Worm (Caenorhabditis elegans) whole organism, late embryonic: ENCODE results near the gene F20D1.3.

ENCODE experiments used
- C38D4.7 ChIP-seq: fragments of 200-800 bp; sonication (Bioruptor generic); optimal IDR thresholded peaks from 2 replicates; lab custom pipeline; 2018; ENCODE audit warnings: mild to moderate bottlenecking, missing genetic modification characterization, moderate library complexity, missing compliant biosample characterization
- K02D7.2 ChIP-seq: sonication (generic microtip); optimal IDR thresholded peaks from 2 replicates; lab custom pipeline; 2017; ENCODE audit warnings: mild to moderate bottlenecking, missing genetic modification characterization, missing compliant biosample characterization
- ama-1 ChIP-seq: fragments of 150-350 bp; optimal IDR thresholded peaks from 2 replicates; lab custom pipeline; 2014
- ceh-18 ChIP-seq: sonication (generic microtip); optimal IDR thresholded peaks from 2 replicates; lab custom pipeline; 2016; ENCODE audit warnings: missing genetic modification characterization, missing compliant biosample characterization
- ceh-19 ChIP-seq: fragments of 200-800 bp; sonication (Bioruptor generic); optimal IDR thresholded peaks from 2 replicates; lab custom pipeline; 2018; ENCODE audit warnings: mild to moderate bottlenecking, missing genetic modification characterization, missing compliant biosample characterization
- ceh-2 ChIP-seq: sonication (generic microtip); optimal IDR thresholded peaks from 2 replicates; lab custom pipeline; 2016; ENCODE audit warnings: missing genotype, missing genetic modification characterization, missing compliant biosample characterization
- ceh-22 ChIP-seq: sonication (generic microtip); optimal IDR thresholded peaks from 2 replicates; lab custom pipeline; 2017; ENCODE audit warnings: missing biosample characterization, missing genetic modification characterization
- ceh-30 ChIP-seq: fragments of 150-350 bp; optimal IDR thresholded peaks from 2 replicates; lab custom pipeline; 2014; ENCODE audit warnings: missing biosample characterization, missing genetic modification characterization
- ceh-45 ChIP-seq: fragments of 200-800 bp; sonication (Bioruptor generic); IDR thresholded peaks from 2 replicates; pipeline ENCODE4 v1.3.6; 2022; ENCODE audit warnings: missing genetic modification reagents, missing genetic modification characterization, missing compliant biosample characterization
- ceh-48 ChIP-seq: sonication (generic microtip); optimal IDR thresholded peaks from 2 replicates; lab custom pipeline; 2016; ENCODE audit warnings: missing genetic modification characterization, inconsistent platforms, missing compliant biosample characterization
- ceh-6 ChIP-seq: fragments of 200-800 bp; sonication (Bioruptor generic); optimal IDR thresholded peaks from 2 replicates; lab custom pipeline; 2018; ENCODE audit warnings: mild to moderate bottlenecking, missing genetic modification characterization, missing compliant biosample characterization
- che-1 ChIP-seq: sonication (generic microtip); optimal IDR thresholded peaks from 2 replicates; lab custom pipeline; 2016; ENCODE audit warnings: mild to moderate bottlenecking, missing genetic modification characterization, missing compliant biosample characterization
- dmd-4 ChIP-seq: sonication (generic microtip); optimal IDR thresholded peaks from 2 replicates; lab custom pipeline; 2016; ENCODE audit warnings: borderline replicate concordance, missing genetic modification characterization, missing compliant biosample characterization
- dve-1 ChIP-seq: sonication (generic microtip); optimal IDR thresholded peaks from 2 replicates; lab custom pipeline; 2017; ENCODE audit warnings: antibody characterized with exemption, mild to moderate bottlenecking, missing genetic modification characterization, missing compliant biosample characterization
- elt-2 ChIP-seq: sonication (generic microtip); optimal IDR thresholded peaks from 2 replicates; lab custom pipeline; 2016; ENCODE audit warnings: missing genetic modification reagents, missing genetic modification characterization, missing compliant biosample characterization
- ets-4 ChIP-seq: sonication (generic microtip); optimal IDR thresholded peaks from 2 replicates; lab custom pipeline; 2016; ENCODE audit warnings: missing genetic modification characterization, missing compliant biosample characterization
- fkh-6 ChIP-seq: sonication (generic microtip); optimal IDR thresholded peaks from 2 replicates; lab custom pipeline; 2016; ENCODE audit warnings: missing genetic modification characterization, missing compliant biosample characterization
- hlh-15 ChIP-seq: sonication (generic microtip); optimal IDR thresholded peaks from 2 replicates; lab custom pipeline; 2016; ENCODE audit warnings: missing genetic modification characterization, missing compliant biosample characterization
- hlh-30 ChIP-seq: sonication (generic microtip); optimal IDR thresholded peaks from 2 replicates; lab custom pipeline; 2017; ENCODE audit warnings: antibody characterized with exemption, missing genetic modification characterization, missing compliant biosample characterization; ENCODE audit not compliant: insufficient read depth
- lin-11 ChIP-seq: fragments of 200-800 bp; sonication (Bioruptor generic); optimal IDR thresholded peaks from 2 replicates; lab custom pipeline; 2018; ENCODE audit warnings: mild to moderate bottlenecking, missing genetic modification characterization, missing compliant biosample characterization
- madf-2 ChIP-seq: sonication (generic microtip); optimal IDR thresholded peaks from 2 replicates; lab custom pipeline; 2017; ENCODE audit warnings: missing genetic modification characterization, missing compliant biosample characterization
- nfya-1 ChIP-seq: sonication (generic microtip); optimal IDR thresholded peaks from 2 replicates; lab custom pipeline; 2017; ENCODE audit warnings: missing genetic modification characterization, mild to moderate bottlenecking, missing compliant biosample characterization, antibody characterized with exemption, moderate library complexity
- nhr-232 ChIP-seq: sonication (generic microtip); optimal IDR thresholded peaks from 2 replicates; lab custom pipeline; 2016; ENCODE audit warnings: missing genetic modification characterization, missing compliant biosample characterization
- npax-4 ChIP-seq: sonication (generic microtip); optimal IDR thresholded peaks from 2 replicates; lab custom pipeline; 2016; ENCODE audit warnings: missing genetic modification characterization, missing compliant biosample characterization
- pag-3 ChIP-seq: sonication (generic microtip); optimal IDR thresholded peaks from 2 replicates; lab custom pipeline; 2016; ENCODE audit warnings: missing compliant biosample characterization, missing genetic modification characterization, borderline replicate concordance
- pax-1 ChIP-seq: fragments of 150-350 bp; optimal IDR thresholded peaks from 2 replicates; lab custom pipeline; 2014; ENCODE audit warnings: missing biosample characterization, missing genetic modification characterization
- pha-4 ChIP-seq: fragments of 150-350 bp; optimal IDR thresholded peaks from 2 replicates; lab custom pipeline; 2018; ENCODE audit warnings: missing biosample characterization, missing genetic modification reagents, missing genetic modification characterization
- pqm-1 ChIP-seq: sonication (generic microtip); optimal IDR thresholded peaks from 2 replicates; lab custom pipeline; 2016; ENCODE audit warnings: missing genetic modification characterization, missing compliant biosample characterization
- rnt-1 ChIP-seq: sonication (generic microtip); optimal IDR thresholded peaks from 2 replicates; lab custom pipeline; 2016; ENCODE audit warnings: missing genetic modification characterization, missing compliant biosample characterization
- sox-2 ChIP-seq: fragments of 200-800 bp; sonication (Bioruptor generic); IDR thresholded peaks from 2 replicates; pipeline ENCODE4 v1.3.6; 2022; ENCODE audit warnings: missing genetic modification reagents, missing genetic modification characterization, missing compliant biosample characterization
- tbx-2 ChIP-seq: sonication (generic microtip); optimal IDR thresholded peaks from 2 replicates; lab custom pipeline; 2016; ENCODE audit warnings: missing genetic modification characterization, missing compliant biosample characterization
- tbx-7 ChIP-seq: sonication (generic microtip); optimal IDR thresholded peaks from 2 replicates; lab custom pipeline; 2016; ENCODE audit warnings: missing genotype, missing genetic modification characterization, missing compliant biosample characterization
- ttx-3 ChIP-seq: sonication (generic microtip); optimal IDR thresholded peaks from 2 replicates; lab custom pipeline; 2016; ENCODE audit warnings: missing genetic modification reagents, missing genetic modification characterization, missing compliant biosample characterization
- unc-3 ChIP-seq, 2 experiments: fragments of 200-800 bp in 1 of 2; sonication (Bioruptor generic) in 1 of 2; sonication (generic microtip) in 1 of 2; conservative IDR thresholded peaks in 1 of 2; optimal IDR thresholded peaks in 1 of 2; 2 replicates each; pipeline versions ENCODE4 v1.3.6 to Lab custom; 2016 to 2022; ENCODE audit warnings: missing compliant biosample characterization in 2 of 2, missing genetic modification characterization in 2 of 2, missing genetic modification reagents in 1 of 2
- unc-42 ChIP-seq: sonication (generic microtip); optimal IDR thresholded peaks from 2 replicates; lab custom pipeline; 2016; ENCODE audit warnings: missing genotype, missing genetic modification characterization, missing compliant biosample characterization
- unc-86 ChIP-seq: sonication (generic microtip); optimal IDR thresholded peaks from 2 replicates; lab custom pipeline; 2016; ENCODE audit warnings: missing genetic modification characterization, missing compliant biosample characterization

The F20D1.3 gene

ce11 chrX:14970221-14970801 is 5.6 kb upstream of the F20D1.3 start, which contains the start of the genes flwr-1 and tbc-1 (continued):
- TF ChIP-seq K02D7.2 (tag; lab: Kevin White, UChicago) (no peak), ceh-45 (GFP tag; lab: Robert Waterston, UW) (no peak), pag-3 (tag; lab: Kevin White, UChicago) (no peak), ceh-19 (GFP tag; lab: Kevin White, UChicago) (no peak)

DNA sequence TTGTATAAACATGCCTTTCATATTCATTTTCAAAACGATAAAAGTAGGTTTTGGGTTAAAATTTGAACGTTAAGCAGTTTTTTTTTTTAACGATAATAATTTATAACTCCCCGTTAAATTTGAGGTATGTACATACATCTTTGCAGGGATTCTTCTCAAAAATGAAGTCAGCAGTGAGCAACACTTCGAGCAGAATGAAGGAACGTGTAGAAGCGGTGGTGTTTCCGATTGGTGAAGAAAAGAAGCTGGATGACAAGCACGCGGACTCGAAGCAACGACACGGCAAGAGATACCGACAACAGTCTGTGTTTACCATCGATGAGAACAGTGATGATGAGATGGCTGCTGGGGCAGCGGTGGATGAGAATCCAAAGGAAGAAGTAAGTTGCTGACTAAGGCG is 2.8 kb upstream of the F20D1.3 start:
- TF ChIP-seq ttx-3: no peak
- no peak for TF ChIP-seq ama-1 (lab: Kevin White, UChicago)
- no peak for TF ChIP-seq elt-2 (tag; lab: Kevin White, UChicago)
- no peak for TF ChIP-seq C38D4.7 (GFP tag; lab: Kevin White, UChicago)
- TF ChIP-seq dmd-4: no peak
- TF ChIP-seq madf-2 (tag; lab: Kevin White, UChicago): no peak
- no peak for TF ChIP-seq ceh-22
- TF ChIP-seq rnt-1 (tag; lab: Kevin White, UChicago): no peak

DNA sequence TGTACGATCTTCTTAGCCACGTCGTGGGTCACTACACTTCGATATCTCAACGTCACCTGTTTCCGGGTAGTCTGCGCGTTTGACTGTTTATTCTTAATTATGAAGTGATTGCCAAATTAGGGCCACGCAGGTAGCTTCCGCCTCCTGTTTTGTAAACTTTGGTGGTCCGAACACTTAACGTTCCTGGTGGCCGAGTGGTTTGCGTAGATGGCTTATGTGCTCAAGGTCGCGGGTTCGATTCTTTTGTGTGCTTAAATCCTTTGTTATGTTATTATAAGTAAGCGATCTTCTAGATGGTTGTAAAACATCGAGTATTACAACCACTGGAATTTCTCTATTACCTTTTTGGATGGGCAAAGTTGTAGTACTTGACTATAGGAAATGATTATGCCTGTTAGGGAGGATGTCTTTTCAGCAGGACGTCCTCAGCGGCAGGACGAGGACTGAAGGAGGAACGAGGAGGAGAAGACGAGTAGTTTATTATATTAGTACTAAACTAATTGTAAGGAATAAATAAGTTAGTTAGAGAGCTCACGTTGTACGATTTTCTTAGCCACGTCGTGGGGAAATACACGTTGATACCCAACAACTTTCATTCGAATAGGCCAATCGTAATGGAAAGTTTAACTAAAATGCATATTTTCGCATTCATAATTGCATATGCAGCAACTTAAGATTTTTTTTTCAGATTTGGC is 1.1 kb downstream of the F20D1.3 start:
- TF ChIP-seq ceh-48 (tag; lab: Kevin White, UChicago) (no peak), unc-42 (tag; lab: Kevin White, UChicago) (peak; percentile 81), tbx-2 (no peak), dve-1 (tag; lab: Kevin White, UChicago) (no peak), hlh-15 (no peak)

- TF ChIP-seq nfya-1 (peak; percentile 3), pqm-1 (tag; lab: Kevin White, UChicago) (no peak)
- TF ChIP-seq, all 69 proteins: peak for 1
Measured at ce11 chrX:14978756-14979155, 2.8 kb downstream of the F20D1.3 start.

- TF ChIP-seq unc-3 (GFP tag; conservative IDR thresholded peaks at IDR 0.05; lab: Robert Waterston, UW): no peak
- no peak for TF ChIP-seq unc-3 (tag; optimal IDR thresholded peaks at IDR 0.05; lab: Kevin White, UChicago)
- TF ChIP-seq dve-1 (tag; lab: Kevin White, UChicago): no peak
Measured at ce11 chrX:14979388-14979787, 3.5 kb downstream of the F20D1.3 start, which contains the start of gene emre-1. TSS of gene emre-1 (plus strand) at chrX:14979688.

DNA sequence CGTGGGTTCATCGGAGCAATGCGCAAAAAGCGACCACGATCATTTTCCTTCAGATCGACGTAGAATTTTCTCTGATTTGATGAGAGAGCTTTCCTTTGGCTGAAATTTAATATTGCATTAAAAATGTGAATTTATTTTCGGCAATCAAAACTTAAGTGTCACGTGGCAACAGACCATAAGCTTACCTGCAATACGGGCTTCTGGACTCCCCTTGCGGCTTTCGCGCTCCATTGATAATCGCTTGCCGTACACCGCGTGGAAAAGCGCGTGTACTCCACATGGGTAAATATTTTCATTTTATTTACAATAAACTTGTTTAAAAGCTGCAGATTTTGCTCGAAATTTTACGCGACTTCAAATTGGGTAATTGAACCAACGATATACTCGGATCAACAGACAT is 6.6 kb downstream of the F20D1.3 start, which contains the start of gene plp-2:
Gene plp-2 (minus strand): TSS at position 280 of the 400 bp plus-strand sequence.
- no peak for TF ChIP-seq ceh-22
- no peak for TF ChIP-seq nhr-232
- TF ChIP-seq unc-3 (GFP tag; conservative IDR thresholded peaks at IDR 0.05; lab: Robert Waterston, UW): no peak
- no peak for TF ChIP-seq unc-3 (tag; optimal IDR thresholded peaks at IDR 0.05; lab: Kevin White, UChicago)
- peak; percentile 30 for TF ChIP-seq hlh-30 (tag; lab: Kevin White, UChicago)
- no peak for TF ChIP-seq K02D7.2 (tag; lab: Kevin White, UChicago)
- no peak for TF ChIP-seq tbx-2
- TF ChIP-seq ttx-3: no peak
- no peak for TF ChIP-seq ceh-18
- TF ChIP-seq pha-4 (tag; lab: Kevin White, UChicago): no peak
- no peak for TF ChIP-seq unc-42 (tag; lab: Kevin White, UChicago)
- no peak for TF ChIP-seq pag-3 (tag; lab: Kevin White, UChicago)
- TF ChIP-seq ceh-2: no peak
- peak; percentile 38 for TF ChIP-seq pax-1 (tag; lab: Kevin White, UChicago)
- no peak for TF ChIP-seq ets-4 (tag; lab: Kevin White, UChicago)

DNA sequence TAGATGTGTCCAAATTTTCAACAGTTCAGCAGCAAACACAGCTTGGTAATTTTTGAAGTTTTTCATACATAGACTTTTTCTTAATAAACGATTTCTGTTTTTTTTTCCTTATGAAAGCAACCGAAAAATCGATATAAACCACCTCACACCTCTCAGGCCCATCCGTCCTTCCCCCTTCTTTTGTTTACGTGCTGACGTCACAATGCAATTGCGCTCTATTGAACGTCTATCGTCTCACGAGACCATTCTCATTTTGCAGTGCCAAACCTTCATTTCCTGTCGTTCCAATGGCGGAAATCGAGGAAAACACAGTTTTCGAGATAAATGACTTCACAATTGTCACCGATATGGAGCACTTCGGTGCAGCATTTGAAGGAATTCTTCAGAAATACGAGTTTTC is 7.4 kb downstream of the F20D1.3 start, which contains the start of gene rbg-1:
Gene rbg-1 (plus strand): TSS at position 260 of the 400 bp plus-strand sequence.
- TF ChIP-seq ama-1 (lab: Kevin White, UChicago): no peak
- no peak for TF ChIP-seq nhr-232
- no peak for TF ChIP-seq ceh-6
- TF ChIP-seq madf-2 (tag; lab: Kevin White, UChicago): no peak
- TF ChIP-seq sox-2 (GFP tag; lab: Robert Waterston, UW): no peak; the same call in 1 of the 2 replicates
- peak; percentile 38 for TF ChIP-seq nfya-1
- peak; percentile 23 for TF ChIP-seq unc-42 (tag; lab: Kevin White, UChicago)
- TF ChIP-seq tbx-2: peak; percentile 47
- peak; percentile 42 for TF ChIP-seq ceh-18
- TF ChIP-seq lin-11 (tag; lab: Kevin White, UChicago): no peak
- no peak for TF ChIP-seq ttx-3
- no peak for TF ChIP-seq ets-4 (tag; lab: Kevin White, UChicago)
- TF ChIP-seq npax-4 (tag; lab: Kevin White, UChicago): no peak
- no peak for TF ChIP-seq che-1
- no peak for TF ChIP-seq tbx-7 (tag; lab: Kevin White, UChicago)
- peak; percentile 92 for TF ChIP-seq hlh-30 (tag; lab: Kevin White, UChicago)
- TF ChIP-seq fkh-6 (tag; lab: Kevin White, UChicago): no peak
- no peak for TF ChIP-seq unc-86
- no peak for TF ChIP-seq hlh-15
- no peak for TF ChIP-seq ceh-2
- no peak for TF ChIP-seq ceh-30
